Worm (Caenorhabditis elegans) whole organism, young adult: ENCODE data around the gene B0252.3.

ENCODE experiments used
- B0019.2 ChIP-seq: fragments of 200-800 bp; sonication (Bioruptor generic); conservative IDR thresholded peaks from 2 replicates; pipeline ENCODE4 v1.3.6; 2022; ENCODE audit warnings: missing genetic modification reagents, missing genetic modification characterization, missing compliant biosample characterization
- F10E7.11 ChIP-seq: sonication (generic microtip); optimal IDR thresholded peaks from 2 replicates; lab custom pipeline; 2017; ENCODE audit warnings: mild to moderate bottlenecking, missing genetic modification characterization, moderate library complexity, missing compliant biosample characterization
- F22D6.2 ChIP-seq: sonication (generic microtip); optimal IDR thresholded peaks from 2 replicates; lab custom pipeline; 2016; ENCODE audit warnings: mild to moderate bottlenecking, missing genetic modification characterization, missing compliant biosample characterization
- F33H1.4 ChIP-seq: fragments of 200-800 bp; sonication (Bioruptor generic); IDR thresholded peaks from 2 replicates; pipeline ENCODE4 v1.3.6; 2022; ENCODE audit warnings: missing genetic modification reagents, missing genetic modification characterization, missing compliant biosample characterization
- F39B2.1 ChIP-seq: fragments of 200-800 bp; sonication (Bioruptor generic); IDR thresholded peaks from 2 replicates; pipeline ENCODE4 v1.3.6; 2022; ENCODE audit warnings: missing genetic modification reagents, missing genetic modification characterization, missing compliant biosample characterization
- K12H6.12 ChIP-seq: fragments of 200-800 bp; sonication (Bioruptor generic); optimal IDR thresholded peaks from 2 replicates; lab custom pipeline; 2018; ENCODE audit warnings: mild to moderate bottlenecking, missing genetic modification characterization, missing compliant biosample characterization
- Y53F4B.3 ChIP-seq: fragments of 200-800 bp; sonication (Bioruptor generic); IDR thresholded peaks from 2 replicates; pipeline ENCODE4 v1.3.6; 2022; ENCODE audit warnings: missing genetic modification reagents, missing genetic modification characterization, missing compliant biosample characterization
- Y67H2A.10 ChIP-seq: fragments of 200-800 bp; sonication (Bioruptor generic); conservative IDR thresholded peaks from 2 replicates; pipeline ENCODE4 v1.3.6; 2022; ENCODE audit warnings: missing genetic modification reagents, missing genetic modification characterization, missing compliant biosample characterization
- ZK185.1 ChIP-seq: sonication (generic microtip); optimal IDR thresholded peaks from 2 replicates; lab custom pipeline; 2016; ENCODE audit warnings: mild to moderate bottlenecking, missing genetic modification characterization, missing compliant biosample characterization; ENCODE audit not compliant: poor library complexity, severe bottlenecking
- akir-1 ChIP-seq: fragments of 200-800 bp; sonication (Bioruptor generic); optimal IDR thresholded peaks from 2 replicates; lab custom pipeline; 2018; ENCODE audit warnings: mild to moderate bottlenecking, missing genetic modification characterization, moderate library complexity, missing compliant biosample characterization
- ama-1 ChIP-seq, 3 experiments: fragments of 150-350 bp in 1 of 3; sonication (generic microtip) in 2 of 3; optimal IDR thresholded peaks; 2 replicates each; lab custom pipeline; 2014 to 2018; ENCODE audit warnings: missing biosample characterization in 2 of 3, missing genetic modification characterization in 2 of 3, missing genetic modification reagents in 2 of 3
- atf-7 ChIP-seq: sonication (generic microtip); optimal IDR thresholded peaks from 2 replicates; lab custom pipeline; 2017; ENCODE audit warnings: mild to moderate bottlenecking, missing genetic modification characterization, missing compliant biosample characterization
- athp-1 ChIP-seq: sonication (generic microtip); optimal IDR thresholded peaks from 2 replicates; lab custom pipeline; 2017; ENCODE audit warnings: mild to moderate bottlenecking, missing genetic modification characterization, missing compliant biosample characterization
- attf-3 ChIP-seq: fragments of 200-800 bp; sonication (Bioruptor generic); conservative IDR thresholded peaks from 2 replicates; pipeline ENCODE4 v1.3.6; 2022; ENCODE audit warnings: missing genetic modification reagents, missing genetic modification characterization, missing compliant biosample characterization
- attf-6 ChIP-seq: fragments of 200-800 bp; sonication (Bioruptor generic); IDR thresholded peaks from 2 replicates; pipeline ENCODE4 v1.3.6; 2022; ENCODE audit warnings: missing genetic modification reagents, missing genetic modification characterization, missing compliant biosample characterization
- bed-1 ChIP-seq: fragments of 200-800 bp; sonication (Bioruptor generic); IDR thresholded peaks from 2 replicates; pipeline ENCODE4 v1.3.6; 2022; ENCODE audit warnings: missing genetic modification reagents, missing genetic modification characterization, missing compliant biosample characterization
- ceh-40 ChIP-seq: fragments of 200-800 bp; sonication (Bioruptor generic); IDR thresholded peaks from 2 replicates; pipeline ENCODE4 v1.3.6; 2022; ENCODE audit warnings: missing genetic modification characterization, missing compliant biosample characterization
- ceh-91 ChIP-seq: fragments of 200-800 bp; sonication (Bioruptor generic); IDR thresholded peaks from 2 replicates; pipeline ENCODE4 v1.3.6; 2022; ENCODE audit warnings: missing genetic modification reagents, missing genetic modification characterization, missing compliant biosample characterization
- efl-1 ChIP-seq: fragments of 150-350 bp; optimal IDR thresholded peaks from 2 replicates; lab custom pipeline; 2014; ENCODE audit warnings: missing biosample characterization, missing genetic modification reagents, missing genetic modification characterization
- egl-18 ChIP-seq: fragments of 200-800 bp; sonication (Bioruptor generic); IDR thresholded peaks from 2 replicates; pipeline ENCODE4 v1.3.6; 2022; ENCODE audit warnings: missing genetic modification reagents, missing genetic modification characterization, missing compliant biosample characterization
- egl-44 ChIP-seq: fragments of 200-800 bp; sonication (Bioruptor generic); IDR thresholded peaks from 2 replicates; pipeline ENCODE4 v1.3.6; 2022; ENCODE audit warnings: missing genetic modification reagents, missing genetic modification characterization, missing compliant biosample characterization
- ekl-4 ChIP-seq: fragments of 200-800 bp; sonication (Bioruptor generic); IDR thresholded peaks from 2 replicates; pipeline ENCODE4 v1.3.6; 2022; ENCODE audit warnings: missing genetic modification reagents, missing genetic modification characterization, missing compliant biosample characterization
- him-1 ChIP-seq: sonication (generic microtip); optimal IDR thresholded peaks from 2 replicates; lab custom pipeline; 2016; ENCODE audit warnings: missing genotype, missing genetic modification reagents, missing genetic modification characterization, missing compliant biosample characterization
- hmg-20 ChIP-seq: fragments of 200-800 bp; sonication (Bioruptor generic); IDR thresholded peaks from 2 replicates; pipeline ENCODE4 v1.3.6; 2022; ENCODE audit warnings: missing genetic modification reagents, missing genetic modification characterization, missing compliant biosample characterization
- hsf-1 ChIP-seq: fragments of 200-800 bp; sonication (Bioruptor generic); IDR thresholded peaks from 2 replicates; pipeline ENCODE4 v1.3.6; 2022; ENCODE audit warnings: missing genetic modification reagents, missing genetic modification characterization, missing compliant biosample characterization
- lag-1 ChIP-seq: fragments of 200-800 bp; sonication (Bioruptor generic); IDR thresholded peaks from 2 replicates; pipeline ENCODE4 v1.3.6; 2022; ENCODE audit warnings: missing genetic modification reagents, missing genetic modification characterization, missing compliant biosample characterization
- let-526 ChIP-seq: fragments of 200-800 bp; sonication (Bioruptor generic); IDR thresholded peaks from 2 replicates; pipeline ENCODE4 v1.3.6; 2022; ENCODE audit warnings: missing genetic modification reagents, missing genetic modification characterization, missing compliant biosample characterization
- lin-35 ChIP-seq, 3 experiments: fragments of 150-350 bp in 2 of 3; sonication (generic microtip) in 1 of 3; optimal IDR thresholded peaks; 2 replicates each; lab custom pipeline; 2014 to 2018; ENCODE audit warnings: missing biosample characterization in 3 of 3, missing genetic modification characterization in 3 of 3, missing genetic modification reagents in 3 of 3
- lin-54 ChIP-seq: fragments of 200-800 bp; sonication (Bioruptor generic); optimal IDR thresholded peaks from 2 replicates; lab custom pipeline; 2018; ENCODE audit warnings: mild to moderate bottlenecking, missing genetic modification characterization, missing compliant biosample characterization
- lir-1 ChIP-seq: fragments of 200-800 bp; sonication (Bioruptor generic); conservative IDR thresholded peaks from 2 replicates; pipeline ENCODE4 v1.3.6; 2022; ENCODE audit warnings: missing genetic modification reagents, missing genetic modification characterization, missing compliant biosample characterization
- madf-10 ChIP-seq: sonication (generic microtip); optimal IDR thresholded peaks from 2 replicates; lab custom pipeline; 2016; ENCODE audit warnings: mild to moderate bottlenecking, missing genetic modification characterization, missing compliant biosample characterization
- madf-8 ChIP-seq: fragments of 200-800 bp; sonication (Bioruptor generic); conservative IDR thresholded peaks from 2 replicates; pipeline ENCODE4 v1.3.6; 2022; ENCODE audit warnings: missing genetic modification reagents, missing genetic modification characterization, missing compliant biosample characterization
- mcd-1 ChIP-seq: fragments of 200-800 bp; sonication (Bioruptor generic); IDR thresholded peaks from 2 replicates; pipeline ENCODE4 v1.3.6; 2022; ENCODE audit warnings: missing genetic modification reagents, missing genetic modification characterization, missing compliant biosample characterization
- nfyb-1 ChIP-seq: fragments of 200-800 bp; sonication (Bioruptor generic); IDR thresholded peaks from 2 replicates; pipeline ENCODE4 v1.3.6; 2022; ENCODE audit warnings: missing genetic modification reagents, missing genetic modification characterization, missing compliant biosample characterization
- pbrm-1 ChIP-seq: fragments of 200-800 bp; sonication (Bioruptor generic); IDR thresholded peaks from 2 replicates; pipeline ENCODE4 v1.3.6; 2022; ENCODE audit warnings: missing genetic modification reagents, missing genetic modification characterization, missing compliant biosample characterization
- rcor-1 ChIP-seq: fragments of 200-800 bp; sonication (Bioruptor generic); IDR thresholded peaks from 2 replicates; pipeline ENCODE4 v1.3.6; 2022; ENCODE audit warnings: missing genetic modification reagents, missing genetic modification characterization, missing compliant biosample characterization
- rec-8 ChIP-seq, 2 experiments: sonication (generic microtip); optimal IDR thresholded peaks; 2 replicates each; lab custom pipeline; 2016; ENCODE audit warnings: mild to moderate bottlenecking in 2 of 2, missing genetic modification characterization in 2 of 2, missing genetic modification reagents in 2 of 2, missing genotype in 2 of 2, missing biosample characterization in 1 of 2, missing compliant biosample characterization in 1 of 2, moderate library complexity in 1 of 2
- sea-2 ChIP-seq: fragments of 200-800 bp; sonication (Bioruptor generic); IDR thresholded peaks from 2 replicates; pipeline ENCODE4 v1.3.6; 2022; ENCODE audit warnings: missing genetic modification characterization, missing compliant biosample characterization
- snpc-1.1 ChIP-seq: sonication (generic microtip); optimal IDR thresholded peaks from 2 replicates; lab custom pipeline; 2017; ENCODE audit warnings: missing genetic modification characterization, mild to moderate bottlenecking, missing compliant biosample characterization, antibody characterized with exemption, moderate library complexity, missing genotype, missing genetic modification reagents; ENCODE audit not compliant: insufficient read depth
- snpc-4 ChIP-seq, 5 experiments: fragments of 150-350 bp in 1 of 5; sonication (generic microtip) in 4 of 5; optimal IDR thresholded peaks; 2 replicates each; lab custom pipeline; 2014 to 2018; ENCODE audit warnings: missing genetic modification characterization in 5 of 5, missing biosample characterization in 3 of 5, antibody characterized with exemption in 2 of 5, mild to moderate bottlenecking in 2 of 5, missing compliant biosample characterization in 2 of 5, missing genotype in 2 of 5, moderate library complexity in 2 of 5, missing genetic modification reagents in 1 of 5
- tbp1 ChIP-seq: fragments of 200-800 bp; sonication (Bioruptor generic); optimal IDR thresholded peaks from 2 replicates; lab custom pipeline; 2018; ENCODE audit warnings: mild to moderate bottlenecking, missing genetic modification characterization, missing compliant biosample characterization
- unc-130 ChIP-seq: sonication (generic microtip); optimal IDR thresholded peaks from 2 replicates; lab custom pipeline; 2016; ENCODE audit warnings: missing genetic modification reagents, missing genetic modification characterization, missing compliant biosample characterization
- xnd-1 ChIP-seq: sonication (generic microtip); optimal IDR thresholded peaks from 2 replicates; lab custom pipeline; 2016; ENCODE audit warnings: missing genotype, missing genetic modification reagents, missing genetic modification characterization, missing compliant biosample characterization
- ztf-18 ChIP-seq: sonication (generic microtip); optimal IDR thresholded peaks from 2 replicates; lab custom pipeline; 2016; ENCODE audit warnings: missing genotype, mild to moderate bottlenecking, missing genetic modification characterization, missing compliant biosample characterization
- ztf-22 ChIP-seq: fragments of 200-800 bp; sonication (Bioruptor generic); optimal IDR thresholded peaks from 2 replicates; lab custom pipeline; 2018; ENCODE audit warnings: mild to moderate bottlenecking, missing genetic modification characterization, moderate library complexity, missing compliant biosample characterization
- ztf-25 ChIP-seq: fragments of 200-800 bp; sonication (Bioruptor generic); IDR thresholded peaks from 2 replicates; pipeline ENCODE4 v1.3.6; 2022; ENCODE audit warnings: missing genetic modification reagents, missing genetic modification characterization, missing compliant biosample characterization

B0252.3 gene

ce11 chrII:6913309-6913708 lies 5.8 kb upstream of the B0252.3 start, which contains the start of gene cyn-10:
TSS of gene cyn-10 (minus strand) at chrII:6913365.
- TF ChIP-seq ZK185.1 (tag; lab: Kevin White, UChicago) = peak; percentile 92
- TF ChIP-seq hsf-1 = peak; percentile 54
- peak; percentile 94 for TF ChIP-seq lin-54 (GFP tag; lab: Kevin White, UChicago)
- no peak for TF ChIP-seq ztf-22 (GFP tag; lab: Kevin White, UChicago)
- TF ChIP-seq ama-1 (optimal IDR thresholded peaks at IDR 0.05; lab: Kevin White, UChicago) = no peak
- no peak for TF ChIP-seq ama-1 (GFP tag; optimal IDR thresholded peaks at IDR 0.05; lab: Kevin White, UChicago)
- no peak for TF ChIP-seq snpc-4 (GFP tag; optimal IDR thresholded peaks at IDR 0.05; lab: Kevin White, UChicago)
- TF ChIP-seq snpc-4 (tag; optimal IDR thresholded peaks at IDR 0.05; lab: Kevin White, UChicago) = peak in 1 of 4 experiments; percentile 4
- peak; percentile 51; the same call in 1 of the 2 replicates for TF ChIP-seq attf-3 (GFP tag; lab: Robert Waterston, UW)
- TF ChIP-seq bed-1 (GFP tag; lab: Robert Waterston, UW) = 0 out of 2 replicates have a peak, but pooled peaks have one; percentile 36
- TF ChIP-seq F10E7.11 (tag; lab: Kevin White, UChicago) = peak; percentile 56
- peak; percentile 79; the same call in 1 of the 2 replicates for TF ChIP-seq hmg-20
- TF ChIP-seq Y67H2A.10 (GFP tag; lab: Robert Waterston, UW) = peak; percentile 55; the same call in 1 of the 2 replicates
- TF ChIP-seq rcor-1 (GFP tag; lab: Robert Waterston, UW) = peak; percentile 72
- peak in 2 of 3 experiments; percentile 42 to 94 for TF ChIP-seq lin-35 (GFP tag; optimal IDR thresholded peaks at IDR 0.05; lab: Kevin White, UChicago)
- TF ChIP-seq madf-10 (tag; lab: Kevin White, UChicago) = peak; percentile 11
- peak; percentile 73 for TF ChIP-seq him-1 (tag; lab: Kevin White, UChicago)
- peak; percentile 84 for TF ChIP-seq unc-130 (GFP tag; lab: Kevin White, UChicago)
- TF ChIP-seq pbrm-1 (GFP tag; lab: Robert Waterston, UW) = peak; percentile 72; the same call in 1 of the 2 replicates
- peak; percentile 65; the same call in 1 of the 2 replicates for TF ChIP-seq nfyb-1 (GFP tag; lab: Robert Waterston, UW)
- TF ChIP-seq ztf-18 (tag; lab: Kevin White, UChicago) = no peak
- TF ChIP-seq egl-44 (GFP tag; lab: Robert Waterston, UW) = no peak
- no peak for TF ChIP-seq attf-6 (GFP tag; lab: Robert Waterston, UW)
- no peak for TF ChIP-seq snpc-1.1 (tag; lab: Kevin White, UChicago)
- no peak for TF ChIP-seq ceh-40
- TF ChIP-seq ceh-91 (GFP tag; lab: Robert Waterston, UW) = peak; percentile 51
- TF ChIP-seq F39B2.1 (GFP tag; lab: Robert Waterston, UW) = 0 out of 2 replicates have a peak, but pooled peaks have one; percentile 53
- TF ChIP-seq sea-2 (GFP tag; lab: Robert Waterston, UW) = no peak
- TF ChIP-seq F33H1.4 (GFP tag; lab: Robert Waterston, UW) = peak; percentile 58
- TF ChIP-seq lir-1 (GFP tag; lab: Robert Waterston, UW) = peak; percentile 83
- TF ChIP-seq F22D6.2 (tag; lab: Kevin White, UChicago) = peak; percentile 71
- TF ChIP-seq akir-1 (GFP tag; lab: Kevin White, UChicago) = peak; percentile 20
- peak; percentile 31 for TF ChIP-seq K12H6.12 (tag; lab: Kevin White, UChicago)
- TF ChIP-seq athp-1 (tag; lab: Kevin White, UChicago) = no peak
- peak; percentile 78 for TF ChIP-seq ekl-4 (GFP tag; lab: Robert Waterston, UW)
- 0 out of 2 replicates have a peak, but pooled peaks have one; percentile 51 for TF ChIP-seq lag-1 (GFP tag; lab: Robert Waterston, UW)
- TF ChIP-seq tbp1 (GFP tag; lab: Kevin White, UChicago) = no peak
- TF ChIP-seq efl-1 = peak; percentile 65
- peak; percentile 21 for TF ChIP-seq atf-7 (tag; lab: Kevin White, UChicago)
- peak; percentile 86; the same call in 1 of the 2 replicates for TF ChIP-seq let-526 (GFP tag; lab: Robert Waterston, UW)
- no peak for TF ChIP-seq Y53F4B.3 (GFP tag; lab: Robert Waterston, UW)
- peak; percentile 84 for TF ChIP-seq mcd-1
- peak; percentile 68 for TF ChIP-seq madf-8 (GFP tag; lab: Robert Waterston, UW)
- TF ChIP-seq ztf-25 (GFP tag; lab: Robert Waterston, UW) = no peak
- TF ChIP-seq xnd-1 (tag; lab: Kevin White, UChicago) = peak; percentile 39
- TF ChIP-seq rec-8 (tag; optimal IDR thresholded peaks at IDR 0.05; lab: Kevin White, UChicago) = peak; percentile 28 to 61
- TF ChIP-seq egl-18 = 0 out of 2 replicates have a peak, but pooled peaks have one; percentile 54
- peak; percentile 68; the same call in 1 of the 2 replicates for TF ChIP-seq B0019.2
